Fruit fly (Drosophila melanogaster): ENCODE results near the gene CG17234.

DNA sequence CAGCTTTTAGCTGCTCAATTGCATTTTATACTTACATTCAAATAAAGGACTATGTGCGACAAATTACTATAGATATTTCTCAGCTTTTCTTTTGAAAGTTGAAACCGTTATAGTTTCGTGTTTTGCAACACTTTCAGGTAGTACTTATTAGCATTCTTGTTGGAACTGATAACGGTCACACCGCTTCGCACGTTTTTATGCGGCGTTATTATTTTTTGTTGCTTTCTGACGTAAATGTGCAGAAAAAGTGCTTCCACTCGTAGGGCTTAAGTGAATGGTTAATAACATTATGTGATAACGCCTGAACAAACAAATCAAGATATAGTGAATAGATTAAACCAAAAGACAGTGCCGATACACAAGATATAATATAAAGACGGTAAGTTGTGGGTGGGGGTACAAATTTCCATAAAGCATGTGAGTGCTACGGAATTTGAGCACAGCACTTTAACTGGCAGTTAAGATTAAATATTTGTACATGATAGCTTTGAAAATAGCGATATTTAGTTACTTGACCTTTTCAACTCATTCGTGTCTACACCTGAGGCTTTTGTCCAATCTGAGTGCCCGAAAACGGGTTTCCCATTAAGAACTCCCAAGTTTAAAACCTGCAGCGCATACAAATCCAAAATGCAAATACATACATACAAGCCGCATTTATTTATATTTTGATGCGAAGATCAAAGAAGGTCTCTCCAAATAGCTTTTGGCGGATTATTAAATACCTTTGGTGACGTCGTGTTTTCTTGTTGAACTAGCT lies 32.1 kb upstream of the CG17234 start, which contains the start of gene papi:
- TF ChIP-seq CG7101 (tag; optimal IDR thresholded peaks at IDR 0.05) (peak; percentile 47), CG11617 (GFP tag; optimal IDR thresholded peaks at IDR 0.05) (no peak), Crg-1 (GFP tag; optimal IDR thresholded peaks at IDR 0.05) (no peak), Mnt (GFP tag; optimal IDR thresholded peaks at IDR 0.05) (peak; percentile 99), tj (GFP tag; optimal IDR thresholded peaks at IDR 0.05) (no peak), ovo (GFP tag; optimal IDR thresholded peaks at IDR 0.05) (peak; percentile 70), cic (GFP tag; optimal IDR thresholded peaks at IDR 0.05) (peak; percentile 34), Hr96 (GFP tag; optimal IDR thresholded peaks at IDR 0.05) (no peak), CG33017 (tag; optimal IDR thresholded peaks at IDR 0.05) (peak; percentile 28), Clk (GFP tag; optimal IDR thresholded peaks at IDR 0.05) (no peak), toe (GFP tag; optimal IDR thresholded peaks at IDR 0.05) (no peak), CG14711 (tag; optimal IDR thresholded peaks at IDR 0.05) (no peak), pad (GFP tag; optimal IDR thresholded peaks at IDR 0.05) (no peak), bab1 (GFP tag; optimal IDR thresholded peaks at IDR 0.05) (no peak)
